Worm (Caenorhabditis elegans): ENCODE results near the gene mdt-20.

mdt-20 gene

DNA sequence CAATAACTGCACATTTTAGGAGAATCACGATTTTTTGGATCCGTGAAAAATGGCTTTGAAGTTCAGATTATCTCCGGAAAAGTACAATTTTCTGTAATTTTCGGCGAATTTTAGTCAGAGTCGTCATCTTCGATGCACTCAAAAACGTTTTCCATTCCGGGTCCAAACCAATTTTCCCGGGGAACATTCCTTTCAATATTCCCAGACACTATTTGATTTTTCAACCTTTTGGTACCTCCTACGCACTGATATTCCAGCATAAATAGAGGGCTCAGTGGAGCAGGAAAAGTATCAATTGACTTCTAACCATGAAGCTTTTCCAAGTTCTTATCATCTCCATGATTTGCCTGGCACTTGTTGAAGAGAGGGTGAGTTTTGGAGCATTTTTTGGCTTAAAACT is 44.0 kb downstream of the mdt-20 start, which contains the start of gene W09G12.6:
Gene W09G12.6 (plus strand): TSS at position 301 of the 400 bp plus-strand sequence.
- TF ChIP-seq hpl-2 (GFP tag; optimal IDR thresholded peaks at IDR 0.05) (no peak), pqm-1 (tag; optimal IDR thresholded peaks at IDR 0.05) (no peak), nhr-28 (tag; optimal IDR thresholded peaks at IDR 0.05) (no peak), efl-1 (optimal IDR thresholded peaks at IDR 0.05) (no peak), efl-1 (GFP tag; optimal IDR thresholded peaks at IDR 0.05 in 1 of 2) (no peak), nhr-71 (tag; optimal IDR thresholded peaks at IDR 0.05) (no peak), nhr-85 (tag) (no peak), C16A3.4 (tag; optimal IDR thresholded peaks at IDR 0.05) (no peak), elt-3 (tag; optimal IDR thresholded peaks at IDR 0.05) (no peak), nhr-11 (tag; optimal IDR thresholded peaks at IDR 0.05) (no peak), alr-1 (tag; optimal IDR thresholded peaks at IDR 0.05; ENCODE audit: borderline replicate concordance) (no peak), mab-9 (GFP tag; IDR thresholded peaks at IDR 0.05) (no peak), xbp-1 (tag; optimal IDR thresholded peaks at IDR 0.05) (no peak), efl-3 (GFP tag; optimal IDR thresholded peaks at IDR 0.05) (no peak), egl-13 (tag; optimal IDR thresholded peaks at IDR 0.05) (no peak), skn-1 (tag; optimal IDR thresholded peaks at IDR 0.05) (no peak), ces-1 (GFP tag; optimal IDR thresholded peaks at IDR 0.05) (no peak), hlh-17 (GFP tag; optimal IDR thresholded peaks at IDR 0.05; ENCODE audit: borderline replicate concordance) (no peak), nhr-76 (tag; optimal IDR thresholded peaks at IDR 0.05) (no peak), egl-27 (tag; optimal IDR thresholded peaks at IDR 0.05) (no peak)

DNA sequence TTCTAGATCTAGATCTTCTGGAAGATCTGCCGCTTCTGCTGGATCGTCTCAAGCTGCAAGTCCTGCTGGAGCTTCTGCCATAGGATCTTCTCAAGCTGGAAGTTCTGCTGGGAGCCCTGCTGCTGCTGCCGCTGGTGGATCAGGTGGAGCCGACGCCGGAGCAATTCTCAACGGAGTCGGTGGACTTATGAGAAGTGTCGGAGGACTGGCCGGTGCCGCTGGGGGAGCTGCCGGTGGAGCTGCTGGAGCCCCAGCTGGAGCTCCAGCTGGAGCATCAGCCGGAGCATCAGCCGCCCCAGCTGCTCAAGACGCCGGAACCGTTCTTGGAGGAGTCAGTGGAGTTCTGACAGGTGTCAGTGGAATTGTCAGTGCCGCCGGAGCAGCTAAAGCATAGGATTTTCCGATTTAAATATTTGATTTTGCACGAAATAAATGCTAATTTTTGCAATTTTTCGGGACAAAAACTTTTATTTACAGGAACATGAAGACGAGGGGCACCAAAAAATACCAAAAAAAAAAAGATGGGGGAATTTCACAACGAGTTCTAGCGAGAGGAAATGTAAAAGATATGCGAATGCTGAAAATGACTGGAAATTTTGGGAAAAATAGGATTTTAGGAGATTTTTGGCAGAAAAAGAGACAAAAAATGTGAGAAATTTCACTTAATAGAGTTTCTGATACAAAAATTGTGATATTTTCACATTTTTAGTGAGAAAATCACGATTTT is 45.0 kb downstream of the mdt-20 start:
- TF ChIP-seq mdl-1 (tag; optimal IDR thresholded peaks at IDR 0.05) (no peak), ceh-8 (GFP tag; optimal IDR thresholded peaks at IDR 0.05) (peak; percentile 74)

DNA sequence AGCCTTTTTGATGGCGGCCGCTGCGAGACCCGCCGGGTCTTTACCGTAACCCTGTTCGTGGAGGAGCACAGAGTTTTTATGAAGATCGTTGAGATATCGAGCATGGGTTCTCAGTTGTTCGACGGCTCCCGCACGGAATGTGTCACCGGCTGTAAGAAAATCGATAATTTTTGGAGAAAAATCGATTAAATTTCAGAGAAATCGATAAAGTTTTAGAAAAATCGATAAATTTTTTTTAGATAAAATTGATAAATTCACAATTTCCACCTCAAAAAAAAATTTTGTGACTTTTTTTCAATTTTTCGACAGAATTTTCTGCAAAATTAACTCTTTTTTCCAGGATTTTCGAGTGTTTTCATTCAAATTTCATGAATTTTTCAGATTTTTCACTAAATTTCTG is 47.2 kb downstream of the mdt-20 start:
- TF ChIP-seq nhr-76 (tag; optimal IDR thresholded peaks at IDR 0.05) (no peak), efl-1 (optimal IDR thresholded peaks at IDR 0.05) (no peak), efl-1 (GFP tag; optimal IDR thresholded peaks at IDR 0.05 in 1 of 2) (peak in 1 of 2 experiments; percentile 22)

DNA sequence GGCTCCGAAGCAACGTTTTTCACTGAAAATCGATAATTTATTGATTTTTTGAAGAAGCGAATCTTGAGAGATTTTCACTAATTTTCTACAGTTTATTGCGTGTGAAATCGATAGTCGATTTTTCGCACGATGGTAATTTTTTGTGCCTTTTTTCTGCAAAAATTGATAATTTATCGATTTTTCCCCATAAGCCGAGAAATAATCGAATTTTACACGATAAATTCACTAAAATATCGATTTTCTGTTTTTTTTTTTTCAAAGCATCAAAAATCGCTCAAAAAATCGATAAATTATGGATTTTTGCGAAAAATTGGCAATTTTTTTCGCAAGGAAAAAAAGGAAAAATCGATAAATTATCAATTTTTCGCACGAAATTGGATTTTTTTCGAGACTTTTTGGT is 48.2 kb downstream of the mdt-20 start:
- no peak for TF ChIP-seq hlh-4 (tag; optimal IDR thresholded peaks at IDR 0.05)
- TF ChIP-seq snu-23 (GFP tag; optimal IDR thresholded peaks at IDR 0.05): no peak
- no peak for TF ChIP-seq egl-27 (tag; optimal IDR thresholded peaks at IDR 0.05)
- no peak for TF ChIP-seq nhr-77 (tag; optimal IDR thresholded peaks at IDR 0.05)
- no peak for TF ChIP-seq ceh-90 (tag; optimal IDR thresholded peaks at IDR 0.05)
- no peak for TF ChIP-seq C16A3.4 (tag; optimal IDR thresholded peaks at IDR 0.05)
- TF ChIP-seq irx-1 (tag; optimal IDR thresholded peaks at IDR 0.05): no peak
- TF ChIP-seq mef-2 (tag; optimal IDR thresholded peaks at IDR 0.05): no peak
- no peak for TF ChIP-seq sptf-1 (tag; optimal IDR thresholded peaks at IDR 0.05)
- TF ChIP-seq sox-4 (tag; optimal IDR thresholded peaks at IDR 0.05): no peak
- no peak for TF ChIP-seq tlp-1 (tag; optimal IDR thresholded peaks at IDR 0.05)
- TF ChIP-seq dpl-1 (GFP tag; optimal IDR thresholded peaks at IDR 0.05): no peak
- no peak for TF ChIP-seq unc-98 (GFP tag; IDR thresholded peaks at IDR 0.05)
- TF ChIP-seq mep-1 (tag; optimal IDR thresholded peaks at IDR 0.05): no peak
- TF ChIP-seq skn-1 (tag; optimal IDR thresholded peaks at IDR 0.05): no peak

DNA sequence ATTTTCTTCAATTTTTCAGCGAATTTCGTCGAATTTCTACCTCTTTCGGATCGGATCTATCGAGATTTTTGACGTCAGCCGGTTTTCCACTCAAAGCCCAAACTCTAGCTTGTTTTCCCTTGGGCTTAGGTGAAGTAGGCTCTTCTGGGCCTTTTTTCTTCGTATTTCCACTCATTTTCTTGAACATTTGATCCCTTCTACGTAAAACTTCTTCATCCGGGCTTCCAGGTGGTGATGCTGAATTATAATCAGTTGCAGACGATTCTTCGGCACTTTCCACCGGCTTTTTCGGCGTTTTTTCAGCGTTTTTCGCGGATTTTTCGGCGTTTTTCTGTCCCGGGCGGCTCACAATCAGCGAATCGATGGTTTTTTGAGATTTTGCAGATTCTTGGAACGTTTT is 50.5 kb downstream of the mdt-20 start:
- TF ChIP-seq rnt-1 (tag; optimal IDR thresholded peaks at IDR 0.05): no peak

All from whole organism, L1 larva.